Fruit fly (Drosophila melanogaster) whole organism, embryonic: Measurements from ENCODE around the gene p24-1.
A peak's percentile ranks its signal among the peaks of the same experiment; 100 is the strongest.

Experiments used
- Asciz ChIP-seq: fragments of 200-800 bp; sonication (Bioruptor generic); optimal IDR thresholded peaks from 2 replicates; lab custom pipeline; 2017; ENCODE audit warnings: missing biosample characterization, mild to moderate bottlenecking, missing genetic modification characterization, missing genetic modification reagents
- Bdp1 ChIP-seq: fragments of 200-800 bp; sonication (Bioruptor generic); optimal IDR thresholded peaks from 3 replicates; lab custom pipeline; 2016; ENCODE audit warnings: missing biosample characterization, missing genetic modification characterization
- CG10959 ChIP-seq: fragments of 200-800 bp; sonication (Bioruptor generic); IDR thresholded peaks from 2 replicates; pipeline ENCODE4 v1.3.6; 2022; ENCODE audit warnings: missing biosample characterization, missing genetic modification characterization
- CG1529 ChIP-seq: fragments of 200-800 bp; sonication (Bioruptor generic); optimal IDR thresholded peaks from 3 replicates; lab custom pipeline; 2018; ENCODE audit warnings: missing biosample characterization, missing genetic modification characterization
- CG15479 ChIP-seq: fragments of 200-800 bp; sonication (Bioruptor generic); optimal IDR thresholded peaks from 3 replicates; lab custom pipeline; 2019; ENCODE audit warnings: missing biosample characterization, mild to moderate bottlenecking, missing genetic modification characterization, moderate library complexity
- CG16813 ChIP-seq: fragments of 200-800 bp; sonication (Bioruptor generic); IDR thresholded peaks from 3 replicates; pipeline ENCODE4 v1.3.6; 2022; ENCODE audit warnings: missing biosample characterization, missing genetic modification characterization; ENCODE audit not compliant: partially characterized antibody
- CG17612 ChIP-seq: fragments of 200-800 bp; sonication (Bioruptor generic); IDR thresholded peaks from 2 replicates; pipeline ENCODE4 v1.3.6; 2022; ENCODE audit warnings: missing biosample characterization, missing genetic modification characterization
- CG17802 ChIP-seq: fragments of 200-800 bp; sonication (Bioruptor generic); optimal IDR thresholded peaks from 2 replicates; lab custom pipeline; 2018; ENCODE audit warnings: missing biosample characterization, mild to moderate bottlenecking, missing genetic modification characterization, moderate library complexity
- CG17829 ChIP-seq: fragments of 200-800 bp; optimal IDR thresholded peaks from 2 replicates; lab custom pipeline; 2019; ENCODE audit warnings: missing biosample characterization, mild to moderate bottlenecking, missing genetic modification characterization, moderate library complexity
- CG3281 ChIP-seq: fragments of 200-800 bp; sonication (Bioruptor generic); optimal IDR thresholded peaks from 3 replicates; lab custom pipeline; 2017; ENCODE audit warnings: missing biosample characterization, mild to moderate bottlenecking, missing genetic modification characterization
- CG34422 ChIP-seq: fragments of 200-800 bp; sonication (Bioruptor generic); IDR thresholded peaks from 3 replicates; pipeline ENCODE4 v1.3.6; 2022; ENCODE audit warnings: missing biosample characterization, missing genetic modification characterization
- CG4328 ChIP-seq: fragments of 200-800 bp; sonication (Bioruptor generic); optimal IDR thresholded peaks from 3 replicates; lab custom pipeline; 2017; ENCODE audit warnings: missing biosample characterization, missing genetic modification reagents, missing genetic modification characterization
- CG4360 ChIP-seq: fragments of 200-800 bp; sonication (Bioruptor generic); IDR thresholded peaks from 2 replicates; pipeline ENCODE4 v1.3.6; 2022; ENCODE audit warnings: missing biosample characterization, missing genetic modification characterization
- CG4730 ChIP-seq: fragments of 200-800 bp; sonication (Bioruptor generic); IDR thresholded peaks from 2 replicates; pipeline ENCODE4 v1.3.6; 2022; ENCODE audit warnings: missing biosample characterization, missing genetic modification characterization
- CG7271 ChIP-seq: fragments of 200-800 bp; sonication (Bioruptor generic); optimal IDR thresholded peaks from 2 replicates; lab custom pipeline; 2018; ENCODE audit warnings: missing biosample characterization, mild to moderate bottlenecking, missing genetic modification characterization, moderate library complexity
- CG7839 ChIP-seq: fragments of 200-800 bp; sonication (Bioruptor generic); optimal IDR thresholded peaks from 3 replicates; lab custom pipeline; 2018; ENCODE audit warnings: missing biosample characterization, mild to moderate bottlenecking, missing genetic modification characterization, moderate library complexity
- CG7987 ChIP-seq: fragments of 200-800 bp; sonication (Bioruptor generic); optimal IDR thresholded peaks from 2 replicates; lab custom pipeline; 2018; ENCODE audit warnings: missing biosample characterization, mild to moderate bottlenecking, missing genetic modification characterization, moderate library complexity
- CG8388 ChIP-seq: fragments of 200-800 bp; sonication (Bioruptor generic); optimal IDR thresholded peaks from 2 replicates; lab custom pipeline; 2019; ENCODE audit warnings: missing biosample characterization, mild to moderate bottlenecking, missing genetic modification characterization, moderate library complexity
- CG8765 ChIP-seq: fragments of 200-800 bp; sonication (Bioruptor generic); IDR thresholded peaks from 2 replicates; pipeline ENCODE4 v1.3.6; 2022; ENCODE audit warnings: missing biosample characterization, missing genetic modification characterization
- CG8944 ChIP-seq: fragments of 200-800 bp; sonication (Bioruptor generic); optimal IDR thresholded peaks from 3 replicates; lab custom pipeline; 2016; ENCODE audit warnings: missing biosample characterization, missing genetic modification characterization
- D19B ChIP-seq: fragments of 200-800 bp; sonication (Bioruptor generic); optimal IDR thresholded peaks from 2 replicates; lab custom pipeline; 2017; ENCODE audit warnings: missing biosample characterization, mild to moderate bottlenecking, missing genetic modification characterization
- Dad ChIP-seq: fragments of 200-800 bp; sonication (Bioruptor generic); optimal IDR thresholded peaks from 3 replicates; lab custom pipeline; 2016; ENCODE audit warnings: missing biosample characterization, missing genetic modification characterization
- Drgx ChIP-seq: fragments of 200-800 bp; sonication (Bioruptor generic); IDR thresholded peaks from 2 replicates; pipeline ENCODE4 v1.3.6; 2022; ENCODE audit warnings: missing biosample characterization, missing genetic modification characterization
- H2.0 ChIP-seq: fragments of 200-800 bp; sonication (Bioruptor generic); IDR thresholded peaks from 2 replicates; pipeline ENCODE4 v1.3.6; 2022; ENCODE audit warnings: missing biosample characterization, missing genetic modification characterization
- Jarid2 ChIP-seq: fragments of 200-800 bp; sonication (Bioruptor generic); optimal IDR thresholded peaks from 3 replicates; lab custom pipeline; 2017; ENCODE audit warnings: mild to moderate bottlenecking, missing biosample characterization, missing genetic modification reagents, missing genetic modification characterization
- Myb ChIP-seq: fragments of 200-800 bp; sonication (Bioruptor generic); optimal IDR thresholded peaks from 2 replicates; lab custom pipeline; 2016; ENCODE audit warnings: missing biosample characterization, missing genetic modification characterization
- NC2β ChIP-seq: fragments of 200-800 bp; sonication (Bioruptor generic); optimal IDR thresholded peaks from 2 replicates; lab custom pipeline; 2016; ENCODE audit warnings: missing biosample characterization, missing genetic modification characterization
- Nf-YC ChIP-seq: fragments of 200-800 bp; optimal IDR thresholded peaks from 3 replicates; lab custom pipeline; 2019; ENCODE audit warnings: missing biosample characterization, mild to moderate bottlenecking, missing genetic modification characterization, moderate library complexity
- NfI ChIP-seq: fragments of 200-800 bp; sonication (Bioruptor generic); optimal IDR thresholded peaks from 3 replicates; lab custom pipeline; 2018; ENCODE audit warnings: missing biosample characterization, mild to moderate bottlenecking, missing genetic modification characterization, moderate library complexity
- Pdp1 ChIP-seq, 2 experiments: fragments of 200-800 bp; sonication (Bioruptor generic); optimal IDR thresholded peaks; 3 replicates each; lab custom pipeline; 2016; ENCODE audit warnings: missing biosample characterization in 2 of 2, missing genetic modification characterization in 2 of 2, mild to moderate bottlenecking in 1 of 2, moderate library complexity in 1 of 2
- amos ChIP-seq: fragments of 200-800 bp; sonication (Bioruptor generic); IDR thresholded peaks from 2 replicates; pipeline ENCODE4 v1.3.6; 2022; ENCODE audit warnings: missing biosample characterization, missing genetic modification characterization; ENCODE audit not compliant: partially characterized antibody
- ase ChIP-seq: fragments of 200-800 bp; sonication (Bioruptor generic); IDR thresholded peaks from 3 replicates; pipeline ENCODE4 v1.3.6; 2022; ENCODE audit warnings: missing biosample characterization, missing genetic modification characterization
- dm ChIP-seq: fragments of 200-800 bp; sonication (Bioruptor generic); optimal IDR thresholded peaks from 3 replicates; lab custom pipeline; 2016; ENCODE audit warnings: missing biosample characterization, missing genetic modification characterization
- dpn ChIP-seq, 2 experiments: fragments of 200-800 bp; sonication (Bioruptor generic); optimal IDR thresholded peaks; 3 replicates each; lab custom pipeline; 2016; ENCODE audit warnings: missing biosample characterization in 2 of 2, missing genetic modification characterization in 2 of 2
- fd3F ChIP-seq: fragments of 200-800 bp; sonication (Bioruptor generic); optimal IDR thresholded peaks from 2 replicates; lab custom pipeline; 2018; ENCODE audit warnings: missing biosample characterization, mild to moderate bottlenecking, missing genetic modification characterization, moderate library complexity
- fd96Cb ChIP-seq: fragments of 200-800 bp; sonication (Bioruptor generic); optimal IDR thresholded peaks from 2 replicates; lab custom pipeline; 2018; ENCODE audit warnings: missing biosample characterization, mild to moderate bottlenecking, missing genetic modification characterization, moderate library complexity
- gcm ChIP-seq: fragments of 200-800 bp; sonication (Bioruptor generic); optimal IDR thresholded peaks from 2 replicates; lab custom pipeline; 2019; ENCODE audit warnings: missing biosample characterization, mild to moderate bottlenecking, missing genetic modification characterization, moderate library complexity
- ken ChIP-seq: fragments of 200-800 bp; sonication (Bioruptor generic); IDR thresholded peaks from 3 replicates; pipeline ENCODE4 v1.3.6; 2022; ENCODE audit warnings: missing biosample characterization, missing genetic modification characterization
- lov ChIP-seq, 2 experiments: fragments of 200-800 bp in 1 of 2; fragments of >200 bp in 1 of 2; sonication (Bioruptor generic) in 1 of 2; IDR thresholded peaks in 1 of 2; optimal IDR thresholded peaks in 1 of 2; 2 replicates in 1 of 2; 3 replicates in 1 of 2; pipeline versions ENCODE4 v1.3.6 to Lab custom; 2017 to 2022; ENCODE audit warnings: missing biosample characterization in 1 of 2, missing genetic modification characterization in 1 of 2
- luna ChIP-seq: fragments of 200-800 bp; sonication (Bioruptor generic); optimal IDR thresholded peaks from 2 replicates; lab custom pipeline; 2016; ENCODE audit warnings: missing biosample characterization, missing genetic modification characterization
- ranshi ChIP-seq: fragments of 200-800 bp; sonication (Bioruptor generic); IDR thresholded peaks from 2 replicates; pipeline ENCODE4 v1.3.6; 2022; ENCODE audit warnings: missing biosample characterization, missing genetic modification characterization
- rib ChIP-seq: fragments of 200-800 bp; sonication (Bioruptor generic); IDR thresholded peaks from 2 replicates; pipeline ENCODE4 v1.3.6; 2022; ENCODE audit warnings: missing biosample characterization, missing genetic modification characterization
- sens ChIP-seq: fragments of 200-800 bp; sonication (Bioruptor generic); peaks from one replicate; lab custom pipeline; 2016; ENCODE audit warnings: missing biosample characterization, missing genetic modification characterization
- sqz ChIP-seq: fragments of 200-800 bp; sonication (Bioruptor generic); optimal IDR thresholded peaks from 3 replicates; lab custom pipeline; 2018; ENCODE audit warnings: missing biosample characterization, mild to moderate bottlenecking, missing genetic modification characterization
- ssp ChIP-seq: fragments of 200-800 bp; sonication (Bioruptor generic); IDR thresholded peaks from 2 replicates; pipeline ENCODE4 v1.3.6; 2022; ENCODE audit warnings: missing biosample characterization, missing genetic modification characterization
- sug ChIP-seq: fragments of 200-800 bp; optimal IDR thresholded peaks from 2 replicates; lab custom pipeline; 2019; ENCODE audit warnings: missing biosample characterization, mild to moderate bottlenecking, missing genetic modification characterization, moderate library complexity
- tap ChIP-seq: fragments of 200-800 bp; optimal IDR thresholded peaks from 3 replicates; lab custom pipeline; 2019; ENCODE audit warnings: missing biosample characterization, mild to moderate bottlenecking, missing genetic modification characterization, moderate library complexity
- yki ChIP-seq: fragments of >200 bp; optimal IDR thresholded peaks from 3 replicates; lab custom pipeline; 2018

Gene p24-1

dm6 chrX:11857522-11858438 lies 5.5 kb upstream of the p24-1 start (continued):
- TF ChIP-seq NfI (peak; percentile 60), gcm (peak; percentile 67), dpn (GFP tag; optimal IDR thresholded peaks at IDR 0.05; lab: Kevin White, UChicago) (peak; percentile 62 to 79), fd3F (GFP tag; lab: Kevin White, UChicago) (peak; percentile 23), ranshi (GFP tag; lab: Robert Waterston, UW) (peak; percentile 75), CG8388 (GFP tag; lab: Kevin White, UChicago) (peak; percentile 71), CG4360 (GFP tag; lab: Robert Waterston, UW) (peak; percentile 45), CG16813 (no peak), CG17829 (tag; lab: Kevin White, UChicago) (peak; percentile 93), CG8765 (GFP tag; lab: Robert Waterston, UW) (peak; percentile 50; the same call in 1 of the 2 replicates), lov (optimal IDR thresholded peaks at IDR 0.05; lab: Kevin White, UChicago) (no peak), lov (GFP tag; IDR thresholded peaks at IDR 0.05; lab: Robert Waterston, UW) (peak; percentile 62; the same call in 1 of the 3 replicates), CG3281 (peak; percentile 49), Nf-YC (tag; lab: Kevin White, UChicago) (peak; percentile 49), CG7987 (GFP tag; lab: Kevin White, UChicago) (no peak), D19B (GFP tag; lab: Kevin White, UChicago) (no peak), Bdp1 (peak; percentile 32), yki (lab: Kevin White, UChicago) (no peak), tap (tag; lab: Kevin White, UChicago) (peak; percentile 69), CG1529 (GFP tag; lab: Kevin White, UChicago) (peak; percentile 65), Drgx (GFP tag; lab: Robert Waterston, UW) (peak; percentile 96), CG17802 (tag; lab: Kevin White, UChicago) (peak; percentile 40), luna (GFP tag; lab: Kevin White, UChicago) (peak; percentile 25), ssp (GFP tag; lab: Robert Waterston, UW) (peak; percentile 62), sug (tag; lab: Kevin White, UChicago) (peak; percentile 60), sqz (GFP tag; lab: Kevin White, UChicago) (peak; percentile 32), Jarid2 (peak; percentile 24), Asciz (GFP tag; lab: Kevin White, UChicago) (peak; percentile 69), sens (peak; percentile 98), Dad (GFP tag; lab: Kevin White, UChicago) (peak; percentile 66), CG15479 (GFP tag; lab: Kevin White, UChicago) (no peak), CG4730 (GFP tag; lab: Robert Waterston, UW) (peak; percentile 79), ase (peak; percentile 89), CG34422 (GFP tag; lab: Robert Waterston, UW) (peak; percentile 76), fd96Cb (peak; percentile 63), CG10959 (GFP tag; lab: Robert Waterston, UW) (peak; percentile 54; the same call in 1 of the 2 replicates), Pdp1 (GFP tag; optimal IDR thresholded peaks at IDR 0.05; lab: Kevin White, UChicago) (peak; percentile 81 to 82), H2.0 (GFP tag; lab: Robert Waterston, UW) (peak; percentile 69), CG8944 (peak; percentile 32), CG7271 (tag; lab: Kevin White, UChicago) (no peak), Myb (GFP tag; lab: Kevin White, UChicago) (no peak), NC2β (GFP tag; lab: Kevin White, UChicago) (peak; percentile 51), ken (GFP tag; lab: Robert Waterston, UW) (peak; percentile 68; the same call in 1 of the 3 replicates), dm (GFP tag; lab: Kevin White, UChicago) (peak; percentile 18), amos (no peak), CG7839 (tag; lab: Kevin White, UChicago) (peak; percentile 91), CG4328 (no peak), CG17612 (peak; percentile 25; the same call in 1 of the 2 replicates), rib (GFP tag; lab: Robert Waterston, UW) (peak; percentile 51; the same call in 1 of the 2 replicates)
